Fruit fly (Drosophila melanogaster) whole organism, embryonic: Measurements from ENCODE around the gene NdufV3.

Source experiments
- Ada2b ChIP-seq: fragments of 200-800 bp; sonication (Bioruptor generic); IDR thresholded peaks from 2 replicates; pipeline ENCODE4 v1.3.6; 2022; ENCODE audit warnings: missing biosample characterization, missing genetic modification characterization
- Asciz ChIP-seq: fragments of 200-800 bp; sonication (Bioruptor generic); optimal IDR thresholded peaks from 2 replicates; lab custom pipeline; 2017; ENCODE audit warnings: missing biosample characterization, mild to moderate bottlenecking, missing genetic modification characterization, missing genetic modification reagents
- Atf6 ChIP-seq: fragments of 200-800 bp; sonication (Bioruptor generic); IDR thresholded peaks from 2 replicates; pipeline ENCODE4 v1.3.6; 2022; ENCODE audit warnings: missing biosample characterization, missing genetic modification characterization
- BEAF-32 ChIP-seq: fragments of 200-800 bp; sonication (Bioruptor generic); optimal IDR thresholded peaks from 3 replicates; lab custom pipeline; 2017; ENCODE audit warnings: missing biosample characterization, missing genetic modification characterization, mild to moderate bottlenecking, moderate library complexity, missing genetic modification reagents
- CG10267 ChIP-seq: fragments of 200-800 bp; sonication (Bioruptor generic); optimal IDR thresholded peaks from 2 replicates; lab custom pipeline; 2018; ENCODE audit warnings: missing biosample characterization, mild to moderate bottlenecking, missing genetic modification characterization, moderate library complexity
- CG11560 ChIP-seq: fragments of 200-800 bp; sonication (Bioruptor generic); IDR thresholded peaks from 3 replicates; pipeline ENCODE4 v1.3.6; 2022; ENCODE audit warnings: missing biosample characterization, missing genetic modification characterization
- CG12391 ChIP-seq: fragments of 200-800 bp; sonication (Bioruptor generic); optimal IDR thresholded peaks from 3 replicates; lab custom pipeline; 2018; ENCODE audit warnings: missing biosample characterization, mild to moderate bottlenecking, missing genetic modification characterization, moderate library complexity
- CG12659 ChIP-seq: fragments of 200-800 bp; sonication (Bioruptor generic); optimal IDR thresholded peaks from 3 replicates; lab custom pipeline; 2017; ENCODE audit warnings: mild to moderate bottlenecking, missing biosample characterization, missing genetic modification reagents, missing genetic modification characterization
- CG13775 ChIP-seq: fragments of 200-800 bp; sonication (Bioruptor generic); optimal IDR thresholded peaks from 3 replicates; lab custom pipeline; 2017; ENCODE audit warnings: missing biosample characterization, mild to moderate bottlenecking, missing genetic modification characterization
- CG1603 ChIP-seq: fragments of 200-800 bp; sonication (Bioruptor generic); optimal IDR thresholded peaks from 2 replicates; lab custom pipeline; 2019; ENCODE audit warnings: missing biosample characterization, mild to moderate bottlenecking, missing genetic modification characterization, moderate library complexity
- CG16779 ChIP-seq: fragments of 200-800 bp; sonication (Bioruptor generic); IDR thresholded peaks from 2 replicates; pipeline ENCODE4 v1.3.6; 2022; ENCODE audit warnings: missing biosample characterization, missing genetic modification characterization
- CG18011 ChIP-seq: fragments of 200-800 bp; sonication (Bioruptor generic); optimal IDR thresholded peaks from 2 replicates; lab custom pipeline; 2017; ENCODE audit warnings: missing biosample characterization, missing genetic modification characterization, mild to moderate bottlenecking, moderate library complexity, missing genotype
- CG18262 ChIP-seq: fragments of 200-800 bp; optimal IDR thresholded peaks from 3 replicates; lab custom pipeline; 2019; ENCODE audit warnings: missing biosample characterization, mild to moderate bottlenecking, missing genetic modification characterization, moderate library complexity
- CG3838 ChIP-seq: fragments of 200-800 bp; sonication (Bioruptor generic); optimal IDR thresholded peaks from 3 replicates; lab custom pipeline; 2016; ENCODE audit warnings: missing biosample characterization, missing genetic modification characterization
- CG3995 ChIP-seq: fragments of 200-800 bp; sonication (Bioruptor generic); optimal IDR thresholded peaks from 3 replicates; lab custom pipeline; 2016; ENCODE audit warnings: missing biosample characterization, missing genetic modification characterization
- CG4617 ChIP-seq: fragments of 200-800 bp; sonication (Bioruptor generic); optimal IDR thresholded peaks from 3 replicates; lab custom pipeline; 2016; ENCODE audit warnings: missing biosample characterization, missing genetic modification characterization, borderline replicate concordance
- CG6689 ChIP-seq: fragments of 200-800 bp; sonication (Bioruptor generic); IDR thresholded peaks from 2 replicates; pipeline ENCODE4 v1.3.6; 2022; ENCODE audit warnings: missing biosample characterization, missing genetic modification characterization
- CG7271 ChIP-seq: fragments of 200-800 bp; sonication (Bioruptor generic); optimal IDR thresholded peaks from 2 replicates; lab custom pipeline; 2018; ENCODE audit warnings: missing biosample characterization, mild to moderate bottlenecking, missing genetic modification characterization, moderate library complexity
- CG7556 ChIP-seq: fragments of 200-800 bp; sonication (Bioruptor generic); optimal IDR thresholded peaks from 2 replicates; lab custom pipeline; 2017; ENCODE audit warnings: missing biosample characterization, mild to moderate bottlenecking, missing genetic modification characterization
- CG7839 ChIP-seq: fragments of 200-800 bp; sonication (Bioruptor generic); optimal IDR thresholded peaks from 3 replicates; lab custom pipeline; 2018; ENCODE audit warnings: missing biosample characterization, mild to moderate bottlenecking, missing genetic modification characterization, moderate library complexity
- CoRest ChIP-seq: fragments of 200-800 bp; sonication (Bioruptor generic); optimal IDR thresholded peaks from 3 replicates; lab custom pipeline; 2018; ENCODE audit warnings: missing biosample characterization, mild to moderate bottlenecking, missing genetic modification characterization, moderate library complexity
- E2f2 ChIP-seq: fragments of 200-800 bp; sonication (Bioruptor generic); IDR thresholded peaks from 2 replicates; pipeline ENCODE4 v1.3.6; 2022; ENCODE audit warnings: missing biosample characterization, missing genetic modification characterization
- Fer1 ChIP-seq: fragments of 200-800 bp; sonication (Bioruptor generic); optimal IDR thresholded peaks from 2 replicates; lab custom pipeline; 2017; ENCODE audit warnings: missing biosample characterization, mild to moderate bottlenecking, missing genetic modification characterization
- Hey ChIP-seq: fragments of 200-800 bp; sonication (Bioruptor generic); optimal IDR thresholded peaks from 3 replicates; lab custom pipeline; 2018; ENCODE audit warnings: missing biosample characterization, mild to moderate bottlenecking, missing genetic modification characterization
- Pdp1 ChIP-seq, 2 experiments: fragments of 200-800 bp; sonication (Bioruptor generic); optimal IDR thresholded peaks; 3 replicates each; lab custom pipeline; 2016; ENCODE audit warnings: missing biosample characterization in 2 of 2, missing genetic modification characterization in 2 of 2, mild to moderate bottlenecking in 1 of 2, moderate library complexity in 1 of 2
- Rx ChIP-seq: fragments of 200-800 bp; sonication (Bioruptor generic); IDR thresholded peaks from 2 replicates; pipeline ENCODE4 v1.3.6; 2022; ENCODE audit warnings: missing biosample characterization, missing genetic modification characterization
- Sox102F ChIP-seq: fragments of 200-800 bp; sonication (Bioruptor generic); optimal IDR thresholded peaks from 2 replicates; lab custom pipeline; 2018; ENCODE audit warnings: missing biosample characterization, mild to moderate bottlenecking, missing genetic modification characterization, moderate library complexity
- Tbp ChIP-seq: fragments of >200 bp; optimal IDR thresholded peaks from 2 replicates; lab custom pipeline; 2018; ENCODE audit warnings: missing biosample characterization, missing genetic modification characterization
- ab ChIP-seq: fragments of 200-800 bp; sonication (Bioruptor generic); optimal IDR thresholded peaks from 2 replicates; lab custom pipeline; 2016; ENCODE audit warnings: missing biosample characterization, missing genetic modification characterization
- ase ChIP-seq: fragments of 200-800 bp; sonication (Bioruptor generic); IDR thresholded peaks from 3 replicates; pipeline ENCODE4 v1.3.6; 2022; ENCODE audit warnings: missing biosample characterization, missing genetic modification characterization
- az2 ChIP-seq: fragments of 200-800 bp; sonication (Bioruptor generic); optimal IDR thresholded peaks from 3 replicates; lab custom pipeline; 2016; ENCODE audit warnings: missing biosample characterization, missing genetic modification characterization
- bbx ChIP-seq: fragments of 200-800 bp; sonication (Bioruptor generic); IDR thresholded peaks from 2 replicates; pipeline ENCODE4 v1.3.6; 2022; ENCODE audit warnings: missing biosample characterization, missing genetic modification characterization; ENCODE audit not compliant: partially characterized antibody
- crp ChIP-seq, 2 experiments: fragments of 200-800 bp; sonication (Bioruptor generic); optimal IDR thresholded peaks; 2 replicates in 1 of 2; 3 replicates in 1 of 2; lab custom pipeline; 2017; ENCODE audit warnings: missing biosample characterization in 2 of 2, missing genetic modification characterization in 2 of 2, mild to moderate bottlenecking in 1 of 2, moderate library complexity in 1 of 2
- cwo ChIP-seq: fragments of 200-800 bp; sonication (Bioruptor generic); optimal IDR thresholded peaks from 3 replicates; lab custom pipeline; 2017; ENCODE audit warnings: missing biosample characterization, missing genetic modification characterization, mild to moderate bottlenecking, moderate library complexity, missing genetic modification reagents
- da ChIP-seq: fragments of 200-800 bp; sonication (Bioruptor generic); optimal IDR thresholded peaks from 2 replicates; lab custom pipeline; 2016; ENCODE audit warnings: missing biosample characterization, missing genetic modification characterization
- dmrt11E ChIP-seq: fragments of 200-800 bp; sonication (Bioruptor generic); optimal IDR thresholded peaks from 3 replicates; lab custom pipeline; 2018; ENCODE audit warnings: missing biosample characterization, mild to moderate bottlenecking, missing genetic modification characterization, moderate library complexity
- dpn ChIP-seq, 2 experiments: fragments of 200-800 bp; sonication (Bioruptor generic); optimal IDR thresholded peaks; 3 replicates each; lab custom pipeline; 2016; ENCODE audit warnings: missing biosample characterization in 2 of 2, missing genetic modification characterization in 2 of 2
- dysf ChIP-seq: fragments of 200-800 bp; sonication (Bioruptor generic); IDR thresholded peaks from 3 replicates; pipeline ENCODE4 v1.3.6; 2022; ENCODE audit warnings: missing biosample characterization, missing genetic modification characterization
- fd102C ChIP-seq: fragments of 200-800 bp; sonication (Bioruptor generic); optimal IDR thresholded peaks from 2 replicates; lab custom pipeline; 2018; ENCODE audit warnings: missing biosample characterization, mild to moderate bottlenecking, missing genetic modification characterization, moderate library complexity
- gem ChIP-seq: fragments of 200-800 bp; sonication (Bioruptor generic); optimal IDR thresholded peaks from 2 replicates; lab custom pipeline; 2019; ENCODE audit warnings: missing biosample characterization, mild to moderate bottlenecking, missing genetic modification characterization, moderate library complexity
- maf-S ChIP-seq: fragments of 200-800 bp; sonication (Bioruptor generic); optimal IDR thresholded peaks from 2 replicates; lab custom pipeline; 2016; ENCODE audit warnings: missing biosample characterization, missing genetic modification characterization
- repo ChIP-seq: fragments of 200-800 bp; sonication (Bioruptor generic); optimal IDR thresholded peaks from 2 replicates; lab custom pipeline; 2016; ENCODE audit warnings: missing biosample characterization, missing genetic modification characterization
- shn ChIP-seq: fragments of 200-800 bp; sonication (Bioruptor generic); optimal IDR thresholded peaks from 3 replicates; lab custom pipeline; 2016; ENCODE audit warnings: missing biosample characterization, missing genetic modification characterization
- so ChIP-seq: fragments of 200-800 bp; sonication (Bioruptor generic); IDR thresholded peaks from 3 replicates; pipeline ENCODE4 v1.3.6; 2022; ENCODE audit warnings: missing biosample characterization, missing genetic modification characterization
- sug ChIP-seq: fragments of 200-800 bp; optimal IDR thresholded peaks from 2 replicates; lab custom pipeline; 2019; ENCODE audit warnings: missing biosample characterization, mild to moderate bottlenecking, missing genetic modification characterization, moderate library complexity
- tap ChIP-seq: fragments of 200-800 bp; optimal IDR thresholded peaks from 3 replicates; lab custom pipeline; 2019; ENCODE audit warnings: missing biosample characterization, mild to moderate bottlenecking, missing genetic modification characterization, moderate library complexity
- usp ChIP-seq: fragments of >200 bp; optimal IDR thresholded peaks from 2 replicates; lab custom pipeline; 2017; ENCODE audit warnings: missing biosample characterization, missing genetic modification characterization
- wdn ChIP-seq: fragments of 200-800 bp; sonication (Bioruptor generic); IDR thresholded peaks from 2 replicates; pipeline ENCODE4 v1.3.6; 2022; ENCODE audit warnings: missing biosample characterization, missing genetic modification characterization
- zen2 ChIP-seq: fragments of 200-800 bp; sonication (Bioruptor generic); IDR thresholded peaks from 3 replicates; pipeline ENCODE4 v1.3.6; 2022; ENCODE audit warnings: missing biosample characterization, missing genetic modification characterization; ENCODE audit not compliant: partially characterized antibody
- zf30C ChIP-seq: fragments of 200-800 bp; sonication (Bioruptor generic); optimal IDR thresholded peaks from 3 replicates; lab custom pipeline; 2018; ENCODE audit warnings: missing biosample characterization, mild to moderate bottlenecking, missing genetic modification characterization

Gene NdufV3

DNA sequence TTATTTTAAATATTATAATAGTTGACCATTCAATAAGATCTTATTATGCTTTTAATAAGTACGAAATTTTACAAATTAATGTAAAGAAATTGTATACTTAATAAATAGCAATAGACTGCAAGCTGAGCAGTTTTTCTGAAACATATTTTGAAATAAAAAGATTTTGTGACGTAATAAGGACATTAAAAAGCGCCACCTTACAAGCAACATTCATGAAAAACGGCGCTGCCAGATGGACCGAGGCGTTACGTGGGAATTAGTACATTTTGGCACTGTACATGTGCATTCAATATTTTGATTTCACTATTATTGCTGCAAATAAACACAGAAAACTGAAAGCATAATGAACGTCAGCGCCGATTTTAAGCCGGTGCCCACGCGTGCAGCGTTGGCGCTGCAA is 969 bp upstream of the NdufV3 start, which contains the start of gene CG1738 (continued):
- no peak for TF ChIP-seq maf-S (GFP tag; lab: Kevin White, UChicago)
- TF ChIP-seq gem (tag; lab: Kevin White, UChicago), result peak; percentile 33
- TF ChIP-seq CG18262 (tag; lab: Kevin White, UChicago), result peak; percentile 11
- TF ChIP-seq E2f2, result peak; percentile 25; the same call in 1 of the 2 replicates
- TF ChIP-seq cwo, result no peak
- TF ChIP-seq CG7839 (tag; lab: Kevin White, UChicago), result peak; percentile 29
- TF ChIP-seq az2 (GFP tag; lab: Kevin White, UChicago), result peak; percentile 0
- peak; percentile 14 for TF ChIP-seq CG4617 (GFP tag; lab: Kevin White, UChicago)
- no peak for TF ChIP-seq CG13775 (GFP tag; lab: Kevin White, UChicago)
- TF ChIP-seq dpn (GFP tag; optimal IDR thresholded peaks at IDR 0.05; lab: Kevin White, UChicago), result peak; percentile 1 to 5
- no peak for TF ChIP-seq so (GFP tag; lab: Robert Waterston, UW)
- TF ChIP-seq CG11560 (tag; lab: Robert Waterston, UW), result no peak
- TF ChIP-seq CG7271 (tag; lab: Kevin White, UChicago), result no peak
- no peak for TF ChIP-seq Tbp (GFP tag; lab: Kevin White, UChicago)
- no peak for TF ChIP-seq Sox102F (GFP tag; lab: Kevin White, UChicago)
- TF ChIP-seq dysf (GFP tag; lab: Robert Waterston, UW), result 0 out of 3 replicates have a peak, but pooled peaks have one; percentile 45
- no peak for TF ChIP-seq CG7556 (GFP tag; lab: Kevin White, UChicago)
- 0 out of 2 replicates have a peak, but pooled peaks have one; percentile 18 for TF ChIP-seq Atf6 (GFP tag; lab: Robert Waterston, UW)
- TF ChIP-seq CG3838 (GFP tag; lab: Kevin White, UChicago), result no peak
- no peak for TF ChIP-seq tap (tag; lab: Kevin White, UChicago)
- TF ChIP-seq CoRest (tag; lab: Kevin White, UChicago), result peak; percentile 22
- no peak for TF ChIP-seq wdn
- peak; percentile 8 for TF ChIP-seq BEAF-32 (GFP tag; lab: Kevin White, UChicago)
- TF ChIP-seq CG16779 (GFP tag; lab: Robert Waterston, UW), result no peak
- TF ChIP-seq Ada2b, result 0 out of 2 replicates have a peak, but pooled peaks have one; percentile 10
- TF ChIP-seq CG12659, result peak; percentile 23
- TF ChIP-seq CG10267, result peak; percentile 37
- TF ChIP-seq zen2, result no peak
- TF ChIP-seq sug, result peak; percentile 23
- TF ChIP-seq usp, result no peak
- TF ChIP-seq fd102C (GFP tag; lab: Kevin White, UChicago), result no peak
- TF ChIP-seq bbx (GFP tag; lab: Robert Waterston, UW), result no peak
- no peak for TF ChIP-seq ab
- TF ChIP-seq Pdp1 (GFP tag; optimal IDR thresholded peaks at IDR 0.05; lab: Kevin White, UChicago), result peak in 1 of 2 experiments; percentile 90
- TF ChIP-seq CG12391 (tag; lab: Kevin White, UChicago), result peak; percentile 1
- TF ChIP-seq CG1603 (tag; lab: Kevin White, UChicago), result peak; percentile 20
- no peak for TF ChIP-seq CG18011
- no peak for TF ChIP-seq repo (GFP tag; lab: Kevin White, UChicago)
- TF ChIP-seq Hey (tag; lab: Kevin White, UChicago), result no peak
- TF ChIP-seq Rx, result no peak
- no peak for TF ChIP-seq ase (GFP tag; lab: Robert Waterston, UW)
- no peak for TF ChIP-seq zf30C (GFP tag; lab: Kevin White, UChicago)
- TF ChIP-seq CG6689 (GFP tag; lab: Robert Waterston, UW), result peak; percentile 100
- TF ChIP-seq CG3995 (GFP tag; lab: Kevin White, UChicago), result no peak
- TF ChIP-seq Asciz (GFP tag; lab: Kevin White, UChicago), result no peak
- peak; percentile 18 for TF ChIP-seq Fer1 (GFP tag; lab: Kevin White, UChicago)
- no peak for TF ChIP-seq dmrt11E (tag; lab: Kevin White, UChicago)
- no peak for TF ChIP-seq crp (GFP tag; optimal IDR thresholded peaks at IDR 0.05; lab: Kevin White, UChicago)
- no peak for TF ChIP-seq da (GFP tag; lab: Kevin White, UChicago)
- TF ChIP-seq shn (GFP tag; lab: Kevin White, UChicago), result no peak
